Comparison of ENCODE assay signal across 4 worm cellular contexts in the genomic region with DNA sequence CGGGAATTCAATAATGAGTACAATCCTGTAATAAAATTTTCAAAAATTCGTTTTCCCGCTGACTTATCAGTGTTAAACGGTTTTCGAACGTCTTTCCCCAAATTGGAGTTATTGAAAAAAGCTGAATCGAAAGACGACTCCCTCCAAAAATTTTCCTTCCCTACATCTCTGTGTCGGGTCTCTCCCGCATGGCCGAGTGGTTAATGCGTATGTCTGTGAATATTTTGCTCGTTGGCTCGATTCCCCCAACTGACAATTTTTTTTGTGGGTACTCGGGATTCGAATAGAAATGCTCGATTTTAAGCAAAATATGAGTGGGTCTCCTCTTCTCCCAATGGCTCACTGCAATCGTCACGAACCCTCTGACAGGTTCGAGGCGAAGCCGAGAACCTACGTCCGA.
A peak's percentile ranks its signal among the peaks of the same experiment; 100 is the strongest.
TF ChIP-seq lines count a peak whose summit lies in the region.
"Not testable (repeated sequence)": the region's sequence is repeated elsewhere in the genome, so short reads cannot be mapped to it uniquely, and the experiment has no call there.

No protein-coding gene starts in this region.

TF ChIP-seq in whole organism, L4 larva, 104 proteins besides CTCF, POLR2A, EP300 and RAD21:
- TF ChIP-seq Y75B8A.6 (GFP tag; IDR thresholded peaks at IDR 0.05; lab: Robert Waterston, UW) = 0 out of 2 replicates have a peak, but pooled peaks have one; percentile 24
- peak; percentile 57; the same call in 1 of the 2 replicates for TF ChIP-seq php-3 (GFP tag; IDR thresholded peaks at IDR 0.05; lab: Robert Waterston, UW)
- peak; percentile 88 for TF ChIP-seq dmd-8 (GFP tag; IDR thresholded peaks at IDR 0.05; lab: Robert Waterston, UW)
- TF ChIP-seq vab-7 (GFP tag; IDR thresholded peaks at IDR 0.05; lab: Robert Waterston, UW) = peak; percentile 73
- peak; percentile 11; the same call in 1 of the 2 replicates for TF ChIP-seq nhr-41 (GFP tag; IDR thresholded peaks at IDR 0.05; lab: Robert Waterston, UW)
- peak; percentile 59; the same call in 1 of the 2 replicates for TF ChIP-seq tra-1 (GFP tag; IDR thresholded peaks at IDR 0.05; lab: Robert Waterston, UW)
- peak; percentile 66 for TF ChIP-seq hmg-1.1 (GFP tag; IDR thresholded peaks at IDR 0.05; lab: Robert Waterston, UW)
- TF ChIP-seq lin-1 (GFP tag; IDR thresholded peaks at IDR 0.05; lab: Robert Waterston, UW) = peak; percentile 51; the same call in 1 of the 2 replicates
- peak; percentile 71; the same call in 1 of the 2 replicates for TF ChIP-seq F26F4.8 (GFP tag; conservative IDR thresholded peaks at IDR 0.05; lab: Robert Waterston, UW)
- TF ChIP-seq dmd-6 (GFP tag; IDR thresholded peaks at IDR 0.05; lab: Robert Waterston, UW) = peak; percentile 51
- peak; percentile 48; the same call in 1 of the 2 replicates for TF ChIP-seq ctbp-1 (GFP tag; IDR thresholded peaks at IDR 0.05; lab: Robert Waterston, UW)
- TF ChIP-seq Y105C5A.15 (GFP tag; IDR thresholded peaks at IDR 0.05; lab: Robert Waterston, UW) = 0 out of 2 replicates have a peak, but pooled peaks have one; percentile 28
- peak; percentile 87 for TF ChIP-seq lim-7 (GFP tag; IDR thresholded peaks at IDR 0.05; lab: Robert Waterston, UW)
- TF ChIP-seq arid-1 (GFP tag; conservative IDR thresholded peaks at IDR 0.05; lab: Robert Waterston, UW) = peak; percentile 68
- 0 out of 2 replicates have a peak, but pooled peaks have one; percentile 65 for TF ChIP-seq D1046.2 (GFP tag; IDR thresholded peaks at IDR 0.05; lab: Robert Waterston, UW)
- TF ChIP-seq pha-4 (GFP tag; IDR thresholded peaks at IDR 0.05; lab: Robert Waterston, UW) = peak; percentile 51; the same call in 1 of the 2 replicates
- TF ChIP-seq pha-4 (tag; optimal IDR thresholded peaks at IDR 0.05; lab: Kevin White, UChicago) = not testable (repeated sequence)
- 0 out of 2 replicates have a peak, but pooled peaks have one; percentile 34 for TF ChIP-seq Y48G9A.11 (GFP tag; IDR thresholded peaks at IDR 0.05; lab: Robert Waterston, UW)

TF ChIP-seq in whole organism, early embryonic, 17 proteins besides CTCF, POLR2A, EP300 and RAD21:
- peak; percentile 68; the same call in 1 of the 2 replicates for TF ChIP-seq scrt-1 (GFP tag; IDR thresholded peaks at IDR 0.05; lab: Robert Waterston, UW)
- TF ChIP-seq flt-1 (GFP tag; IDR thresholded peaks at IDR 0.05; lab: Robert Waterston, UW) = peak; percentile 37; the same call in 1 of the 2 replicates
- TF ChIP-seq tbx-37 (GFP tag; conservative IDR thresholded peaks at IDR 0.05; lab: Robert Waterston, UW) = 0 out of 2 replicates have a peak, but pooled peaks have one; percentile 4
- TF ChIP-seq tbx-11 (GFP tag; IDR thresholded peaks at IDR 0.05; lab: Robert Waterston, UW) = peak; percentile 27; the same call in 1 of the 2 replicates
- TF ChIP-seq pes-1 (GFP tag; IDR thresholded peaks at IDR 0.05; lab: Robert Waterston, UW) = peak; percentile 78

TF ChIP-seq in whole organism, midembryonic, 9 proteins besides CTCF, POLR2A, EP300 and RAD21:
- TF ChIP-seq ztf-23 (GFP tag; IDR thresholded peaks at IDR 0.05; lab: Robert Waterston, UW) = peak; percentile 68; the same call in 1 of the 2 replicates
- TF ChIP-seq ref-1 (GFP tag; conservative IDR thresholded peaks at IDR 0.05; lab: Robert Waterston, UW) = peak; percentile 69
- TF ChIP-seq flt-1 (GFP tag; IDR thresholded peaks at IDR 0.05; lab: Robert Waterston, UW) = peak; percentile 66; the same call in 1 of the 2 replicates
TF ChIP-seq in whole organism, midembryonic: peak in this region for 3; not testable (repeated sequence) for 6.

TF ChIP-seq in whole organism, young adult, 124 proteins besides CTCF, POLR2A, EP300 and RAD21:
- TF ChIP-seq aptf-3 (GFP tag; IDR thresholded peaks at IDR 0.05; lab: Robert Waterston, UW) (0 out of 2 replicates have a peak, but pooled peaks have one; percentile 31), ztf-25 (GFP tag; IDR thresholded peaks at IDR 0.05; lab: Robert Waterston, UW) (peak; percentile 67; the same call in 1 of the 2 replicates), B0261.1 (tag; optimal IDR thresholded peaks at IDR 0.05; lab: Kevin White, UChicago) (peak; percentile 54), rpc-1 (tag; optimal IDR thresholded peaks at IDR 0.05; lab: Kevin White, UChicago) (peak; percentile 50), tbp1 (GFP tag; optimal IDR thresholded peaks at IDR 0.05; lab: Kevin White, UChicago) (peak; percentile 82), lin-26 (GFP tag; IDR thresholded peaks at IDR 0.05; lab: Robert Waterston, UW) (peak; percentile 87), D2030.7 (GFP tag; IDR thresholded peaks at IDR 0.05; lab: Robert Waterston, UW) (peak; percentile 26; the same call in 1 of the 2 replicates)
- TF ChIP-seq rpc-1 (optimal IDR thresholded peaks at IDR 0.05; lab: Kevin White, UChicago) = not testable (repeated sequence)
TF ChIP-seq in whole organism, young adult: peak in this region for 7; not testable (repeated sequence) for 117.
